Worm (Caenorhabditis elegans): ENCODE results near the gene pos-1.

ce11 chrV:8417271-8417670 lies 3.4 kb downstream of the pos-1 start:
- TF ChIP-seq him-1 (tag; optimal IDR thresholded peaks at IDR 0.05) (no peak), dao-5 (tag; optimal IDR thresholded peaks at IDR 0.05) (no peak), W03F9.2 (tag; optimal IDR thresholded peaks at IDR 0.05) (no peak)

Data from whole organism, L4/young adult.